Fruit fly (Drosophila melanogaster) whole organism, embryonic: ENCODE measurements around the gene HP1e.
A peak's percentile ranks its signal among the peaks of the same experiment; 100 is the strongest.

Experiments
- Aef1 ChIP-seq: fragments of 200-800 bp; sonication (Bioruptor generic); IDR thresholded peaks from 3 replicates; pipeline ENCODE4 v1.3.6; 2022; ENCODE audit warnings: missing biosample characterization, missing genetic modification characterization
- Atf-2 ChIP-seq: fragments of 200-800 bp; sonication (Bioruptor generic); optimal IDR thresholded peaks from 2 replicates; lab custom pipeline; 2016; ENCODE audit warnings: missing biosample characterization, missing genetic modification characterization
- Blimp-1 ChIP-seq: fragments of 200-800 bp; sonication (Bioruptor generic); optimal IDR thresholded peaks from 3 replicates; lab custom pipeline; 2018; ENCODE audit warnings: missing biosample characterization, missing genetic modification characterization, mild to moderate bottlenecking, moderate library complexity, missing genetic modification reagents
- CG10565 ChIP-seq: fragments of 200-800 bp; sonication (Bioruptor generic); optimal IDR thresholded peaks from 3 replicates; lab custom pipeline; 2016; ENCODE audit warnings: missing biosample characterization, mild to moderate bottlenecking, missing genetic modification characterization
- CG12299 ChIP-seq: fragments of 200-800 bp; sonication (Bioruptor generic); optimal IDR thresholded peaks from 2 replicates; lab custom pipeline; 2018; ENCODE audit warnings: missing biosample characterization, mild to moderate bottlenecking, missing genetic modification characterization
- CG17912 ChIP-seq: fragments of 200-800 bp; sonication (Bioruptor generic); optimal IDR thresholded peaks from 2 replicates; lab custom pipeline; 2018; ENCODE audit warnings: missing biosample characterization, mild to moderate bottlenecking, missing genetic modification characterization
- CG1792 ChIP-seq: fragments of 200-800 bp; sonication (Bioruptor generic); optimal IDR thresholded peaks from 2 replicates; lab custom pipeline; 2016; ENCODE audit warnings: missing biosample characterization, missing genetic modification characterization
- CG1832 ChIP-seq: fragments of 200-800 bp; sonication (Bioruptor generic); optimal IDR thresholded peaks from 2 replicates; lab custom pipeline; 2017; ENCODE audit warnings: missing biosample characterization, mild to moderate bottlenecking, missing genetic modification characterization, inconsistent platforms
- CG18476 ChIP-seq: fragments of 200-800 bp; sonication (Bioruptor generic); optimal IDR thresholded peaks from 2 replicates; lab custom pipeline; 2016; ENCODE audit warnings: missing biosample characterization, mild to moderate bottlenecking, missing genetic modification characterization
- CG30403 ChIP-seq: fragments of 200-800 bp; sonication (Bioruptor generic); optimal IDR thresholded peaks from 3 replicates; lab custom pipeline; 2016; ENCODE audit warnings: missing biosample characterization, missing genetic modification characterization
- CG3065 ChIP-seq: fragments of 200-800 bp; sonication (Bioruptor generic); optimal IDR thresholded peaks from 2 replicates; lab custom pipeline; 2016; ENCODE audit warnings: missing biosample characterization, missing genetic modification characterization
- CG31365 ChIP-seq: fragments of 200-800 bp; sonication (Bioruptor generic); optimal IDR thresholded peaks from 2 replicates; lab custom pipeline; 2018; ENCODE audit warnings: missing biosample characterization, mild to moderate bottlenecking, missing genetic modification characterization
- CG3407 ChIP-seq: fragments of 200-800 bp; sonication (Bioruptor generic); optimal IDR thresholded peaks from 2 replicates; lab custom pipeline; 2018; ENCODE audit warnings: missing biosample characterization, mild to moderate bottlenecking, missing genetic modification characterization
- CG34376 ChIP-seq: fragments of 200-800 bp; sonication (Bioruptor generic); optimal IDR thresholded peaks from 2 replicates; lab custom pipeline; 2018; ENCODE audit warnings: missing biosample characterization, mild to moderate bottlenecking, missing genetic modification characterization
- CG3838 ChIP-seq: fragments of 200-800 bp; sonication (Bioruptor generic); optimal IDR thresholded peaks from 3 replicates; lab custom pipeline; 2016; ENCODE audit warnings: missing biosample characterization, missing genetic modification characterization
- CG6254 ChIP-seq: fragments of 200-800 bp; sonication (Bioruptor generic); optimal IDR thresholded peaks from 3 replicates; lab custom pipeline; 2017; ENCODE audit warnings: mild to moderate bottlenecking, missing biosample characterization, missing genetic modification reagents, missing genetic modification characterization
- CG6654 ChIP-seq: fragments of 200-800 bp; sonication (Bioruptor generic); optimal IDR thresholded peaks from 2 replicates; lab custom pipeline; 2017; ENCODE audit warnings: missing biosample characterization, mild to moderate bottlenecking, missing genetic modification characterization
- CG6765 ChIP-seq: fragments of 200-800 bp; sonication (Bioruptor generic); optimal IDR thresholded peaks from 3 replicates; lab custom pipeline; 2017; ENCODE audit warnings: missing biosample characterization, mild to moderate bottlenecking, missing genetic modification characterization
- CG7372 ChIP-seq: fragments of 200-800 bp; sonication (Bioruptor generic); IDR thresholded peaks from 2 replicates; pipeline ENCODE4 v1.3.6; 2022; ENCODE audit warnings: missing biosample characterization, missing genetic modification characterization
- CG7556 ChIP-seq: fragments of 200-800 bp; sonication (Bioruptor generic); optimal IDR thresholded peaks from 2 replicates; lab custom pipeline; 2017; ENCODE audit warnings: missing biosample characterization, mild to moderate bottlenecking, missing genetic modification characterization
- CG7963 ChIP-seq: fragments of 200-800 bp; sonication (Bioruptor generic); IDR thresholded peaks from 3 replicates; pipeline ENCODE4 v1.3.6; 2022; ENCODE audit warnings: missing biosample characterization, missing genetic modification characterization; ENCODE audit not compliant: partially characterized antibody
- CG8765 ChIP-seq: fragments of 200-800 bp; sonication (Bioruptor generic); IDR thresholded peaks from 2 replicates; pipeline ENCODE4 v1.3.6; 2022; ENCODE audit warnings: missing biosample characterization, missing genetic modification characterization
- CG9215 ChIP-seq: fragments of 200-800 bp; sonication (Bioruptor generic); IDR thresholded peaks from 2 replicates; pipeline ENCODE4 v1.3.6; 2022; ENCODE audit warnings: missing biosample characterization, missing genetic modification characterization
- Dip3 ChIP-seq: fragments of 200-800 bp; sonication (Bioruptor generic); optimal IDR thresholded peaks from 3 replicates; lab custom pipeline; 2016; ENCODE audit warnings: missing biosample characterization, missing genetic modification characterization
- Doc2 ChIP-seq: fragments of 200-800 bp; sonication (Bioruptor generic); IDR thresholded peaks from 2 replicates; pipeline ENCODE4 v1.3.6; 2022; ENCODE audit warnings: missing biosample characterization, missing genetic modification characterization
- Fer1 ChIP-seq: fragments of 200-800 bp; sonication (Bioruptor generic); optimal IDR thresholded peaks from 2 replicates; lab custom pipeline; 2017; ENCODE audit warnings: missing biosample characterization, mild to moderate bottlenecking, missing genetic modification characterization
- HLH54F ChIP-seq: fragments of 200-800 bp; sonication (Bioruptor generic); optimal IDR thresholded peaks from 3 replicates; lab custom pipeline; 2016; ENCODE audit warnings: missing biosample characterization, missing genetic modification characterization
- Hmx ChIP-seq: fragments of 200-800 bp; sonication (Bioruptor generic); optimal IDR thresholded peaks from 2 replicates; lab custom pipeline; 2016; ENCODE audit warnings: missing biosample characterization, missing genetic modification characterization
- Kr ChIP-seq: fragments of 200-800 bp; sonication (Bioruptor generic); optimal IDR thresholded peaks from 2 replicates; lab custom pipeline; 2017; ENCODE audit warnings: missing biosample characterization, mild to moderate bottlenecking, missing genetic modification characterization
- MTF-1 ChIP-seq: fragments of 200-800 bp; sonication (Bioruptor generic); optimal IDR thresholded peaks from 2 replicates; lab custom pipeline; 2018; ENCODE audit warnings: missing biosample characterization, mild to moderate bottlenecking, missing genetic modification characterization, borderline replicate concordance
- NFAT ChIP-seq: fragments of 200-800 bp; sonication (Bioruptor generic); IDR thresholded peaks from 2 replicates; pipeline ENCODE4 v1.3.6; 2022; ENCODE audit warnings: missing biosample characterization, missing genetic modification characterization
- Poxn ChIP-seq: fragments of 200-800 bp; sonication (Bioruptor generic); IDR thresholded peaks from 2 replicates; pipeline ENCODE4 v1.3.6; 2022; ENCODE audit warnings: missing biosample characterization, missing genetic modification characterization
- disco-r ChIP-seq: fragments of 200-800 bp; sonication (Bioruptor generic); optimal IDR thresholded peaks from 2 replicates; lab custom pipeline; 2016; ENCODE audit warnings: missing biosample characterization, missing genetic modification characterization
- dmrt11E ChIP-seq: fragments of 200-800 bp; sonication (Bioruptor generic); optimal IDR thresholded peaks from 3 replicates; lab custom pipeline; 2018; ENCODE audit warnings: missing biosample characterization, mild to moderate bottlenecking, missing genetic modification characterization, moderate library complexity
- fd96Cb ChIP-seq: fragments of 200-800 bp; sonication (Bioruptor generic); optimal IDR thresholded peaks from 2 replicates; lab custom pipeline; 2018; ENCODE audit warnings: missing biosample characterization, mild to moderate bottlenecking, missing genetic modification characterization, moderate library complexity
- fru ChIP-seq: fragments of >200 bp; optimal IDR thresholded peaks from 2 replicates; lab custom pipeline; 2017
- gcm2 ChIP-seq: fragments of 200-800 bp; sonication (Bioruptor generic); optimal IDR thresholded peaks from 2 replicates; lab custom pipeline; 2016; ENCODE audit warnings: missing biosample characterization, missing genetic modification characterization
- hb ChIP-seq: fragments of 200-800 bp; sonication (Bioruptor generic); IDR thresholded peaks from 3 replicates; pipeline ENCODE4 v1.3.6; 2022; ENCODE audit warnings: missing biosample characterization, missing genetic modification characterization; ENCODE audit not compliant: partially characterized antibody
- lab ChIP-seq: fragments of 200-800 bp; sonication (Bioruptor generic); optimal IDR thresholded peaks from 3 replicates; lab custom pipeline; 2017; ENCODE audit warnings: missing biosample characterization, missing genetic modification characterization, mild to moderate bottlenecking, moderate library complexity, missing genetic modification reagents
- nau ChIP-seq: fragments of 200-800 bp; sonication (Bioruptor generic); optimal IDR thresholded peaks from 3 replicates; lab custom pipeline; 2017; ENCODE audit warnings: missing biosample characterization, mild to moderate bottlenecking, missing genetic modification characterization, missing genetic modification reagents
- nmo ChIP-seq: fragments of 200-800 bp; sonication (Bioruptor generic); optimal IDR thresholded peaks from 2 replicates; lab custom pipeline; 2018; ENCODE audit warnings: missing biosample characterization, mild to moderate bottlenecking, missing genetic modification characterization, moderate library complexity
- pnt ChIP-seq: fragments of 200-800 bp; sonication (Bioruptor generic); optimal IDR thresholded peaks from 3 replicates; lab custom pipeline; 2016; ENCODE audit warnings: missing biosample characterization, missing genetic modification characterization
- psq ChIP-seq: fragments of 200-800 bp; sonication (Bioruptor generic); optimal IDR thresholded peaks from 2 replicates; lab custom pipeline; 2017; ENCODE audit warnings: missing biosample characterization, missing genetic modification characterization
- pum ChIP-seq: fragments of 200-800 bp; sonication (Bioruptor generic); optimal IDR thresholded peaks from 2 replicates; lab custom pipeline; 2016; ENCODE audit warnings: missing biosample characterization, missing genetic modification characterization
- scrt ChIP-seq: fragments of 200-800 bp; sonication (Bioruptor generic); optimal IDR thresholded peaks from 2 replicates; lab custom pipeline; 2018; ENCODE audit warnings: missing biosample characterization, mild to moderate bottlenecking, missing genetic modification characterization, moderate library complexity
- slou ChIP-seq: fragments of 200-800 bp; sonication (Bioruptor generic); optimal IDR thresholded peaks from 3 replicates; lab custom pipeline; 2016; ENCODE audit warnings: missing biosample characterization, missing genetic modification characterization
- tio ChIP-seq: fragments of 200-800 bp; sonication (Bioruptor generic); optimal IDR thresholded peaks from 2 replicates; lab custom pipeline; 2017; ENCODE audit warnings: missing biosample characterization, missing genetic modification characterization, inconsistent platforms
- tx ChIP-seq: fragments of 200-800 bp; sonication (Bioruptor generic); optimal IDR thresholded peaks from 2 replicates; lab custom pipeline; 2016; ENCODE audit warnings: missing biosample characterization, missing genetic modification characterization
- zfh2 ChIP-seq: fragments of 200-800 bp; sonication (Bioruptor generic); optimal IDR thresholded peaks from 2 replicates; lab custom pipeline; 2016; ENCODE audit warnings: missing biosample characterization, missing genetic modification characterization

The HP1e gene

dm6 chr3R:9339176-9340075, 17.9 kb downstream of the HP1e start (continued):
- TF ChIP-seq psq (GFP tag; lab: Kevin White, UChicago) (no peak), CG7556 (GFP tag; lab: Kevin White, UChicago) (peak; percentile 74), scrt (GFP tag; lab: Kevin White, UChicago) (no peak), CG3838 (GFP tag; lab: Kevin White, UChicago) (no peak), CG18476 (GFP tag; lab: Kevin White, UChicago) (peak; percentile 51), dmrt11E (tag; lab: Kevin White, UChicago) (peak; percentile 84), CG9215 (GFP tag; lab: Robert Waterston, UW) (no peak), CG17912 (no peak), CG6765 (GFP tag; lab: Kevin White, UChicago) (no peak), Dip3 (GFP tag; lab: Kevin White, UChicago) (no peak), tx (GFP tag; lab: Kevin White, UChicago) (peak; percentile 7), fru (lab: Kevin White, UChicago) (no peak), CG34376 (peak; percentile 78), Atf-2 (GFP tag; lab: Kevin White, UChicago) (peak; percentile 56), CG8765 (GFP tag; lab: Robert Waterston, UW) (no peak), CG31365 (no peak), CG1792 (GFP tag; lab: Kevin White, UChicago) (no peak), CG3407 (GFP tag; lab: Kevin White, UChicago) (peak; percentile 68), MTF-1 (no peak), NFAT (GFP tag; lab: Robert Waterston, UW) (no peak), CG7372 (GFP tag; lab: Robert Waterston, UW) (no peak), CG1832 (GFP tag; lab: Kevin White, UChicago) (no peak), Blimp-1 (peak; percentile 70), gcm2 (GFP tag; lab: Kevin White, UChicago) (no peak), hb (no peak), slou (no peak), nmo (peak; percentile 85), HLH54F (GFP tag; lab: Kevin White, UChicago) (no peak), fd96Cb (tag; lab: Kevin White, UChicago) (peak; percentile 75), CG12299 (tag; lab: Kevin White, UChicago) (peak; percentile 13), lab (GFP tag; lab: Kevin White, UChicago) (peak; percentile 55), Hmx (GFP tag; lab: Kevin White, UChicago) (peak; percentile 2), Kr (GFP tag; lab: Kevin White, UChicago) (peak; percentile 15), Poxn (GFP tag; lab: Robert Waterston, UW) (no peak), Doc2 (GFP tag; lab: Robert Waterston, UW) (no peak), CG10565 (GFP tag; lab: Kevin White, UChicago) (no peak), zfh2 (GFP tag; lab: Kevin White, UChicago) (no peak), pnt (GFP tag; lab: Kevin White, UChicago) (no peak), CG3065 (GFP tag; lab: Kevin White, UChicago) (no peak), CG6254 (GFP tag; lab: Kevin White, UChicago) (peak; percentile 63), tio (GFP tag; lab: Kevin White, UChicago) (peak; percentile 57), disco-r (GFP tag; lab: Kevin White, UChicago) (peak; percentile 24), CG6654 (GFP tag; lab: Kevin White, UChicago) (peak; percentile 7), nau (GFP tag; lab: Kevin White, UChicago) (no peak), CG30403 (GFP tag; lab: Kevin White, UChicago) (peak; percentile 68), pum (GFP tag; lab: Kevin White, UChicago) (peak; percentile 44), Aef1 (GFP tag; lab: Robert Waterston, UW) (0 out of 3 replicates have a peak, but pooled peaks have one; percentile 16), Fer1 (GFP tag; lab: Kevin White, UChicago) (peak; percentile 23), CG7963 (GFP tag; lab: Robert Waterston, UW) (no peak)
